Fruit fly (Drosophila melanogaster) whole organism, embryonic: Measurements from ENCODE around the gene Tfb4.
A peak's percentile ranks its signal among the peaks of the same experiment; 100 is the strongest.

ENCODE experiments used
- CG10147 ChIP-seq: fragments of 200-800 bp; sonication (Bioruptor generic); optimal IDR thresholded peaks from 2 replicates; lab custom pipeline; 2019; ENCODE audit warnings: missing biosample characterization, mild to moderate bottlenecking, missing genetic modification characterization, moderate library complexity
- CG10267 ChIP-seq: fragments of 200-800 bp; sonication (Bioruptor generic); optimal IDR thresholded peaks from 2 replicates; lab custom pipeline; 2018; ENCODE audit warnings: missing biosample characterization, mild to moderate bottlenecking, missing genetic modification characterization, moderate library complexity
- CG10462 ChIP-seq: fragments of 200-800 bp; sonication (Bioruptor generic); optimal IDR thresholded peaks from 2 replicates; lab custom pipeline; 2016; ENCODE audit warnings: missing biosample characterization, missing genetic modification characterization
- CG10565 ChIP-seq: fragments of 200-800 bp; sonication (Bioruptor generic); optimal IDR thresholded peaks from 3 replicates; lab custom pipeline; 2016; ENCODE audit warnings: missing biosample characterization, mild to moderate bottlenecking, missing genetic modification characterization
- CG11247 ChIP-seq: fragments of 200-800 bp; sonication (Bioruptor generic); IDR thresholded peaks from 2 replicates; pipeline ENCODE4 v1.3.6; 2022; ENCODE audit warnings: missing biosample characterization, missing genetic modification characterization
- CG11696 ChIP-seq: fragments of 200-800 bp; sonication (Bioruptor generic); IDR thresholded peaks from 2 replicates; pipeline ENCODE4 v1.3.6; 2022; ENCODE audit warnings: missing biosample characterization, missing genetic modification characterization
- CG12071 ChIP-seq: fragments of 200-800 bp; sonication (Bioruptor generic); optimal IDR thresholded peaks from 3 replicates; lab custom pipeline; 2018; ENCODE audit warnings: missing biosample characterization, mild to moderate bottlenecking, missing genetic modification characterization
- CG17802 ChIP-seq: fragments of 200-800 bp; sonication (Bioruptor generic); optimal IDR thresholded peaks from 2 replicates; lab custom pipeline; 2018; ENCODE audit warnings: missing biosample characterization, mild to moderate bottlenecking, missing genetic modification characterization, moderate library complexity
- CG18262 ChIP-seq: fragments of 200-800 bp; optimal IDR thresholded peaks from 3 replicates; lab custom pipeline; 2019; ENCODE audit warnings: missing biosample characterization, mild to moderate bottlenecking, missing genetic modification characterization, moderate library complexity
- CG31388 ChIP-seq: fragments of 200-800 bp; sonication (Bioruptor generic); optimal IDR thresholded peaks from 2 replicates; lab custom pipeline; 2016; ENCODE audit warnings: missing biosample characterization, missing genetic modification characterization
- CG32767 ChIP-seq: fragments of 200-800 bp; sonication (Bioruptor generic); IDR thresholded peaks from 2 replicates; pipeline ENCODE4 v1.3.6; 2022; ENCODE audit warnings: missing biosample characterization, missing genetic modification characterization
- CG5245 ChIP-seq: fragments of 200-800 bp; sonication (Bioruptor generic); optimal IDR thresholded peaks from 3 replicates; lab custom pipeline; 2016; ENCODE audit warnings: missing biosample characterization, missing genetic modification characterization
- CG5953 ChIP-seq: fragments of 200-800 bp; sonication (Bioruptor generic); IDR thresholded peaks from 2 replicates; pipeline ENCODE4 v1.3.6; 2022; ENCODE audit warnings: missing biosample characterization, missing genetic modification characterization
- CG6683 ChIP-seq: fragments of 200-800 bp; sonication (Bioruptor generic); optimal IDR thresholded peaks from 2 replicates; lab custom pipeline; 2017; ENCODE audit warnings: missing biosample characterization, mild to moderate bottlenecking, missing genetic modification characterization, missing genetic modification reagents
- CG7556 ChIP-seq: fragments of 200-800 bp; sonication (Bioruptor generic); optimal IDR thresholded peaks from 2 replicates; lab custom pipeline; 2017; ENCODE audit warnings: missing biosample characterization, mild to moderate bottlenecking, missing genetic modification characterization
- CG7786 ChIP-seq: fragments of 200-800 bp; sonication (Bioruptor generic); optimal IDR thresholded peaks from 2 replicates; lab custom pipeline; 2016; ENCODE audit warnings: missing biosample characterization, missing genetic modification characterization
- CG8281 ChIP-seq: fragments of 200-800 bp; sonication (Bioruptor generic); optimal IDR thresholded peaks from 2 replicates; lab custom pipeline; 2018; ENCODE audit warnings: missing biosample characterization, mild to moderate bottlenecking, missing genetic modification characterization, moderate library complexity
- CG8388 ChIP-seq: fragments of 200-800 bp; sonication (Bioruptor generic); optimal IDR thresholded peaks from 2 replicates; lab custom pipeline; 2019; ENCODE audit warnings: missing biosample characterization, mild to moderate bottlenecking, missing genetic modification characterization, moderate library complexity
- Chrac-16 ChIP-seq: fragments of 200-800 bp; sonication (Bioruptor generic); optimal IDR thresholded peaks from 3 replicates; lab custom pipeline; 2016; ENCODE audit warnings: missing biosample characterization, missing genetic modification characterization
- CrebB ChIP-seq: fragments of 200-800 bp; sonication (Bioruptor generic); optimal IDR thresholded peaks from 3 replicates; lab custom pipeline; 2018; ENCODE audit warnings: missing biosample characterization, mild to moderate bottlenecking, missing genetic modification characterization
- Doc3 ChIP-seq: fragments of 200-800 bp; sonication (Bioruptor generic); IDR thresholded peaks from 3 replicates; pipeline ENCODE4 v1.3.6; 2022; ENCODE audit warnings: missing biosample characterization, missing genetic modification characterization; ENCODE audit not compliant: partially characterized antibody
- Ets97D ChIP-seq: fragments of 200-800 bp; sonication (Bioruptor generic); optimal IDR thresholded peaks from 3 replicates; lab custom pipeline; 2016; ENCODE audit warnings: missing biosample characterization, missing genetic modification characterization
- GATAe ChIP-seq: fragments of 200-800 bp; sonication (Bioruptor generic); conservative IDR thresholded peaks from 2 replicates; pipeline ENCODE4 v1.3.6; 2022; ENCODE audit warnings: missing biosample characterization, missing genetic modification characterization
- HLH4C ChIP-seq: fragments of 200-800 bp; sonication (Bioruptor generic); IDR thresholded peaks from 3 replicates; pipeline ENCODE4 v1.3.6; 2022; ENCODE audit warnings: missing biosample characterization, missing genetic modification characterization; ENCODE audit not compliant: partially characterized antibody
- Hsf ChIP-seq: fragments of 200-800 bp; sonication (Bioruptor generic); optimal IDR thresholded peaks from 3 replicates; lab custom pipeline; 2016; ENCODE audit warnings: missing biosample characterization, missing genetic modification characterization
- Neu2 ChIP-seq: fragments of 200-800 bp; sonication (Bioruptor generic); optimal IDR thresholded peaks from 3 replicates; lab custom pipeline; 2016; ENCODE audit warnings: missing biosample characterization, missing genetic modification characterization, borderline replicate concordance
- Sin3A ChIP-seq: fragments of >200 bp; optimal IDR thresholded peaks from 2 replicates; lab custom pipeline; 2018
- Sox100B ChIP-seq: fragments of 200-800 bp; sonication (Bioruptor generic); optimal IDR thresholded peaks from 3 replicates; lab custom pipeline; 2018; ENCODE audit warnings: missing biosample characterization, mild to moderate bottlenecking, missing genetic modification characterization
- abd-A ChIP-seq: fragments of 200-800 bp; sonication (Bioruptor generic); optimal IDR thresholded peaks from 3 replicates; lab custom pipeline; 2019; ENCODE audit warnings: missing biosample characterization, mild to moderate bottlenecking, missing genetic modification characterization, moderate library complexity
- bsh ChIP-seq, 2 experiments: fragments of 200-800 bp; sonication (Bioruptor generic); optimal IDR thresholded peaks; 2 replicates each; lab custom pipeline; 2017 to 2018; ENCODE audit warnings: mild to moderate bottlenecking in 2 of 2, missing biosample characterization in 2 of 2, missing genetic modification characterization in 2 of 2, moderate library complexity in 1 of 2
- chm ChIP-seq: fragments of 200-800 bp; sonication (Bioruptor generic); IDR thresholded peaks from 2 replicates; pipeline ENCODE4 v1.3.6; 2022; ENCODE audit warnings: missing biosample characterization, missing genetic modification characterization
- ci ChIP-seq: fragments of 200-800 bp; sonication (Bioruptor generic); IDR thresholded peaks from 3 replicates; pipeline ENCODE4 v1.3.6; 2022; ENCODE audit warnings: missing biosample characterization, missing genetic modification characterization
- en ChIP-seq: fragments of 200-800 bp; sonication (Bioruptor generic); optimal IDR thresholded peaks from 2 replicates; lab custom pipeline; 2016; ENCODE audit warnings: missing biosample characterization, missing genetic modification characterization
- fd64A ChIP-seq: fragments of 200-800 bp; sonication (Bioruptor generic); optimal IDR thresholded peaks from 3 replicates; lab custom pipeline; 2018; ENCODE audit warnings: missing biosample characterization, mild to moderate bottlenecking, missing genetic modification characterization
- gcm2 ChIP-seq: fragments of 200-800 bp; sonication (Bioruptor generic); optimal IDR thresholded peaks from 2 replicates; lab custom pipeline; 2016; ENCODE audit warnings: missing biosample characterization, missing genetic modification characterization
- gsb ChIP-seq: fragments of 200-800 bp; sonication (Bioruptor generic); IDR thresholded peaks from 2 replicates; pipeline ENCODE4 v1.3.6; 2022; ENCODE audit warnings: missing biosample characterization, missing genetic modification characterization
- hkb ChIP-seq, 2 experiments: fragments of 200-800 bp in 1 of 2; fragments of >200 bp in 1 of 2; sonication (Bioruptor generic) in 1 of 2; IDR thresholded peaks in 1 of 2; optimal IDR thresholded peaks in 1 of 2; 2 replicates each; pipeline versions ENCODE4 v1.3.6 to Lab custom; 2017 to 2022; ENCODE audit warnings: missing biosample characterization in 1 of 2, missing genetic modification characterization in 1 of 2
- jigr1 ChIP-seq: fragments of 200-800 bp; sonication (Bioruptor generic); IDR thresholded peaks from 3 replicates; pipeline ENCODE4 v1.3.6; 2022; ENCODE audit warnings: missing biosample characterization, missing genetic modification characterization
- luna ChIP-seq: fragments of 200-800 bp; sonication (Bioruptor generic); optimal IDR thresholded peaks from 2 replicates; lab custom pipeline; 2016; ENCODE audit warnings: missing biosample characterization, missing genetic modification characterization
- mld ChIP-seq: fragments of 200-800 bp; sonication (Bioruptor generic); IDR thresholded peaks from 3 replicates; pipeline ENCODE4 v1.3.6; 2022; ENCODE audit warnings: missing biosample characterization, missing genetic modification characterization; ENCODE audit not compliant: partially characterized antibody
- org-1 ChIP-seq: fragments of 200-800 bp; sonication (Bioruptor generic); optimal IDR thresholded peaks from 2 replicates; lab custom pipeline; 2017; ENCODE audit warnings: missing biosample characterization, missing genetic modification characterization
- ranshi ChIP-seq: fragments of 200-800 bp; sonication (Bioruptor generic); IDR thresholded peaks from 2 replicates; pipeline ENCODE4 v1.3.6; 2022; ENCODE audit warnings: missing biosample characterization, missing genetic modification characterization
- sc ChIP-seq, 3 experiments: fragments of >200 bp in 2 of 3; fragments of 200-800 bp in 1 of 3; sonication (Bioruptor generic) in 1 of 3; optimal IDR thresholded peaks; 2 replicates in 2 of 3; 3 replicates in 1 of 3; lab custom pipeline; 2017; ENCODE audit warnings: mild to moderate bottlenecking in 1 of 3, missing biosample characterization in 1 of 3, missing genetic modification characterization in 1 of 3, missing genetic modification reagents in 1 of 3
- shn ChIP-seq: fragments of 200-800 bp; sonication (Bioruptor generic); optimal IDR thresholded peaks from 3 replicates; lab custom pipeline; 2016; ENCODE audit warnings: missing biosample characterization, missing genetic modification characterization
- slou ChIP-seq: fragments of 200-800 bp; sonication (Bioruptor generic); optimal IDR thresholded peaks from 3 replicates; lab custom pipeline; 2016; ENCODE audit warnings: missing biosample characterization, missing genetic modification characterization
- trem ChIP-seq: fragments of 200-800 bp; optimal IDR thresholded peaks from 3 replicates; lab custom pipeline; 2019; ENCODE audit warnings: missing biosample characterization, mild to moderate bottlenecking, missing genetic modification characterization, moderate library complexity
- wor ChIP-seq: fragments of 200-800 bp; sonication (Bioruptor generic); IDR thresholded peaks from 2 replicates; pipeline ENCODE4 v1.3.6; 2022; ENCODE audit warnings: missing biosample characterization, missing genetic modification characterization
- yki ChIP-seq: fragments of >200 bp; optimal IDR thresholded peaks from 3 replicates; lab custom pipeline; 2018

Gene Tfb4

dm6 chr2L:1185642-1186497, 35.4 kb upstream of the Tfb4 start, which contains the start of gene CG5001 (continued):
- TF ChIP-seq CG10267 (peak; percentile 81), yki (lab: Kevin White, UChicago) (no peak), GATAe (no peak; the same call in 1 of the 2 replicates), shn (GFP tag; lab: Kevin White, UChicago) (peak; percentile 53), abd-A (tag; lab: Kevin White, UChicago) (no peak), CG7786 (peak; percentile 53), CG5953 (GFP tag; lab: Robert Waterston, UW) (peak; percentile 74; the same call in 1 of the 2 replicates), Chrac-16 (GFP tag; lab: Kevin White, UChicago) (peak; percentile 78), HLH4C (0 out of 3 replicates have a peak, but pooled peaks have one; percentile 22), CG10147 (peak; percentile 80), Doc3 (GFP tag; lab: Robert Waterston, UW) (no peak), gsb (peak; percentile 72), en (GFP tag; lab: Kevin White, UChicago) (peak; percentile 58), CG32767 (GFP tag; lab: Robert Waterston, UW) (peak; percentile 54), bsh (GFP tag; optimal IDR thresholded peaks at IDR 0.05; lab: Kevin White, UChicago) (peak; percentile 9 to 92), jigr1 (GFP tag; lab: Robert Waterston, UW) (no peak), CG10462 (GFP tag; lab: Kevin White, UChicago) (peak; percentile 50), ci (GFP tag; lab: Robert Waterston, UW) (peak; percentile 89), CG31388 (GFP tag; lab: Kevin White, UChicago) (peak; percentile 70), CG7556 (GFP tag; lab: Kevin White, UChicago) (peak; percentile 82), org-1 (GFP tag; lab: Kevin White, UChicago) (peak; percentile 43), Neu2 (GFP tag; lab: Kevin White, UChicago) (no peak), CG6683 (GFP tag; lab: Kevin White, UChicago) (peak; percentile 83), Hsf (GFP tag; lab: Kevin White, UChicago) (peak; percentile 79), Ets97D (GFP tag; lab: Kevin White, UChicago) (peak; percentile 34), slou (GFP tag; lab: Kevin White, UChicago) (peak; percentile 65), CG11696 (GFP tag; lab: Robert Waterston, UW) (peak; percentile 77), CG10565 (GFP tag; lab: Kevin White, UChicago) (no peak), trem (tag; lab: Kevin White, UChicago) (peak; percentile 79), CG17802 (tag; lab: Kevin White, UChicago) (peak; percentile 42), Sox100B (no peak), mld (no peak), CG8388 (peak; percentile 87), Sin3A (lab: Kevin White, UChicago) (no peak), hkb (optimal IDR thresholded peaks at IDR 0.05; lab: Kevin White, UChicago) (no peak), hkb (GFP tag; IDR thresholded peaks at IDR 0.05; lab: Robert Waterston, UW) (peak; percentile 87), CrebB (tag; lab: Kevin White, UChicago) (peak; percentile 69), CG18262 (peak; percentile 90), fd64A (peak; percentile 50), sc (optimal IDR thresholded peaks at IDR 0.05; lab: Kevin White, UChicago) (no peak), sc (GFP tag; optimal IDR thresholded peaks at IDR 0.05; lab: Kevin White, UChicago) (peak; percentile 60), CG5245 (GFP tag; lab: Kevin White, UChicago) (peak; percentile 82), CG12071 (GFP tag; lab: Kevin White, UChicago) (peak; percentile 80), ranshi (GFP tag; lab: Robert Waterston, UW) (peak; percentile 85), CG8281 (tag; lab: Kevin White, UChicago) (peak; percentile 51), wor (GFP tag; lab: Robert Waterston, UW) (peak; percentile 51; the same call in 1 of the 2 replicates), chm (GFP tag; lab: Robert Waterston, UW) (peak; percentile 82), CG11247 (GFP tag; lab: Robert Waterston, UW) (peak; percentile 88), luna (no peak), gcm2 (GFP tag; lab: Kevin White, UChicago) (peak; percentile 77)
